Worm (Caenorhabditis elegans): ENCODE measurements around the gene F18H3.1.
A peak's percentile ranks its signal among the peaks of the same experiment; 100 is the strongest.

DNA sequence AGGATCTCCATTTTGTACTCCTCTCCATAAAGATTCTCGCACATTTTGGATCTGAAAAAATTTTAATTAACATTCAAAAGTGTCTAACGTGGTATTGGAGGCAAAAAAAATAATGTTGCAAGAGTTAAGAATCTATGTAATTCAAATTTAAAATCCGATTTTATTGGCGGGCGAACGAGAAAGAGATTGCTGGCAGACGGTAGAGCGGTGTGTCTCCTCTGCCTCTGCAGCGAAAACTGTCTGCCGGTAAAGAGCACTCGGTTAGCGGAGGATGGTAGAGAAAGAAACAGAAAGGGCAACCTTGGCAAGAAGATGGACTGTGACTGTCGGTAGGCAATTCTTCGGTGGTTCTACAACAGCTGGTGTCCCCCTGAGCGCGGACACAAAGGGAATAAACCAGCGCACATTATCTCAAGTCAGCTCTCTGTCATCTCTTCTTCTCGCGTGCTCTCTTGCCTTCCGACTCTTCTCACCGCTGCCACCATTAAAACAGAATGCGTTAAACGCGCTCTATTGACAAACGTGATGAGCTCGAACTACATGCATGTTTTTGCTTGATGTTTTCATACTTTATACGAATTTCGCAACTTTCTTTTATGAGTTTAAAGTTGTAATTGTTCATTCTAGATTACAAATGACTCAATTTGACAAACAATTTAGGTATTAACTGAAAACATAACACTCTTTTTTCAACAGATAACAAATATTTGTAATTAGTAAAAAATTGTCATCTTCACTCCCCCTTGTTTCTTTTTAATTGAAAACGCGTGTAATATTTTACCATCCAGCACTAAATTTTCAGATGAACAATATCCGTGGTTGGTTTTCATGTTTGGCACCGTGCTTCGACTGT lies at the start of gene F18H3.1, which contains the start of gene cdk-4:
- no peak for TF ChIP-seq nhr-232 (tag; optimal IDR thresholded peaks at IDR 0.05)
- TF ChIP-seq ref-2 (tag; optimal IDR thresholded peaks at IDR 0.05) = peak; percentile 75
- no peak for TF ChIP-seq ahr-1 (tag; optimal IDR thresholded peaks at IDR 0.05)
- no peak for TF ChIP-seq pat-9 (tag; optimal IDR thresholded peaks at IDR 0.05)
- TF ChIP-seq ztf-16 (tag; optimal IDR thresholded peaks at IDR 0.05) = no peak
- TF ChIP-seq ama-1 (optimal IDR thresholded peaks at IDR 0.05) = no peak
- peak; percentile 84 for TF ChIP-seq sdc-2 (tag; optimal IDR thresholded peaks at IDR 0.05)
- no peak for TF ChIP-seq unc-3 (GFP tag; conservative IDR thresholded peaks at IDR 0.05)
- TF ChIP-seq unc-3 (tag; optimal IDR thresholded peaks at IDR 0.05) = no peak
- no peak for TF ChIP-seq ceh-18 (tag; optimal IDR thresholded peaks at IDR 0.05)
- TF ChIP-seq ceh-45 (GFP tag; IDR thresholded peaks at IDR 0.05) = no peak
- TF ChIP-seq sox-4 (tag; optimal IDR thresholded peaks at IDR 0.05) = no peak
- TF ChIP-seq ceh-30 (tag; optimal IDR thresholded peaks at IDR 0.05) = no peak

Data from whole organism, late embryonic.